Fruit fly (Drosophila melanogaster) whole organism, adult: ENCODE measurements around the gene Cpr67Fb.

ENCODE experiments used
- CG7045 ChIP-seq: fragments of 200-800 bp; sonication (Bioruptor generic); optimal IDR thresholded peaks from 2 replicates; lab custom pipeline; 2017; ENCODE audit warnings: missing biosample characterization, mild to moderate bottlenecking, missing genetic modification characterization
- Clk ChIP-seq: fragments of 200-800 bp; sonication (Bioruptor generic); optimal IDR thresholded peaks from 2 replicates; lab custom pipeline; 2017; ENCODE audit warnings: missing biosample characterization, missing genetic modification characterization
- pad ChIP-seq: fragments of 200-800 bp; sonication (Bioruptor generic); optimal IDR thresholded peaks from 3 replicates; lab custom pipeline; 2017; ENCODE audit warnings: missing biosample characterization, missing genetic modification characterization, mild to moderate bottlenecking, moderate library complexity, missing genetic modification reagents

- TF ChIP-seq Clk: no peak
- TF ChIP-seq CG7045 (GFP tag; lab: Kevin White, UChicago): no peak
- peak; percentile 69 for TF ChIP-seq pad (GFP tag; lab: Kevin White, UChicago)
Measured at dm6 chr3L:10897534-10898255, 3.7 kb downstream of the Cpr67Fb start.
